Worm (Caenorhabditis elegans) whole organism, early embryonic: Measurements from ENCODE around the gene rpl-15.

Experiments used
- ama-1 ChIP-seq: fragments of 150-350 bp; optimal IDR thresholded peaks from 2 replicates; lab custom pipeline; 2014
- hmbx-1 ChIP-seq: sonication (generic microtip); optimal IDR thresholded peaks from 2 replicates; lab custom pipeline; 2016; ENCODE audit warnings: mild to moderate bottlenecking, missing genetic modification characterization, missing compliant biosample characterization
- pes-1 ChIP-seq: fragments of 200-800 bp; sonication (Bioruptor generic); IDR thresholded peaks from 2 replicates; pipeline ENCODE4 v1.3.6; 2022; ENCODE audit warnings: missing genetic modification reagents, missing genetic modification characterization, missing compliant biosample characterization
- sea-1 ChIP-seq: fragments of 200-800 bp; sonication (Bioruptor generic); conservative IDR thresholded peaks from 2 replicates; pipeline ENCODE4 v1.3.6; 2022; ENCODE audit warnings: missing genetic modification characterization, missing compliant biosample characterization

ce11 chrIV:615244-615643 lies 39.1 kb downstream of the rpl-15 start, which contains the start of gene C18H7.1:
- no peak for TF ChIP-seq pes-1
- TF ChIP-seq ama-1 (lab: Kevin White, UChicago), result no peak
- TF ChIP-seq sea-1 (GFP tag; lab: Robert Waterston, UW), result no peak
- no peak for TF ChIP-seq hmbx-1 (tag; lab: Kevin White, UChicago)
